Fruit fly (Drosophila melanogaster): ENCODE data around the gene kar.

DNA sequence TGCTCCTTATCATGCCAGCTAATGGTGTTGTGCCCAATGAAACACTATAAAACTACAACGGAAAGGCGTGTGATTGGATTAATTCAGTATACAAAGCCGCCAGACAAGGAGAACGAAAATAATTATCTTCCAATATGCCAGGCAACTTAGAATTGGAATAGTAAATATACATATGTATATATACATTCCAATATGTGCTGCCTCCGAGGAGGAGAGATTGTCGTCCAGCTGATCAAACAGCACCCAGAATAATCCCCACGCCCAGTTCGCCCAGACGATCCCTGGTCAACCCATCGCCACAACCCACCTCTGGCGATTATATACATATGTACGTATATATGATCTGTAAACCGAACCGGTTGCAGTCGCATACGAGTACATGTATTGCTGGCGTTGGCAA, 12.1 kb upstream of the kar start:
- TF ChIP-seq Hr39 (GFP tag; optimal IDR thresholded peaks at IDR 0.05) (no peak), Sox102F (GFP tag; optimal IDR thresholded peaks at IDR 0.05) (no peak), CG10669 (GFP tag; optimal IDR thresholded peaks at IDR 0.05) (no peak), OdsH (GFP tag; optimal IDR thresholded peaks at IDR 0.05) (no peak)
